Fruit fly (Drosophila melanogaster) whole organism, embryonic: Measurements from ENCODE around the gene CG32700.
A peak's percentile ranks its signal among the peaks of the same experiment; 100 is the strongest.

Experiments
- ATbp ChIP-seq: fragments of 200-800 bp; sonication (Bioruptor generic); optimal IDR thresholded peaks from 2 replicates; lab custom pipeline; 2017; ENCODE audit warnings: missing biosample characterization, mild to moderate bottlenecking, missing genetic modification characterization, missing genetic modification reagents
- C15 ChIP-seq: fragments of 200-800 bp; sonication (Bioruptor generic); IDR thresholded peaks from 3 replicates; pipeline ENCODE4 v1.3.6; 2022; ENCODE audit warnings: missing biosample characterization, missing genetic modification characterization
- CG11504 ChIP-seq: fragments of 200-800 bp; sonication (Bioruptor generic); optimal IDR thresholded peaks from 3 replicates; lab custom pipeline; 2019; ENCODE audit warnings: missing biosample characterization, mild to moderate bottlenecking, missing genetic modification characterization, moderate library complexity
- CG12744 ChIP-seq: fragments of 200-800 bp; sonication (Bioruptor generic); optimal IDR thresholded peaks from 2 replicates; lab custom pipeline; 2016; ENCODE audit warnings: missing biosample characterization, missing genetic modification characterization
- CG13894 ChIP-seq: fragments of 200-800 bp; sonication (Bioruptor generic); optimal IDR thresholded peaks from 3 replicates; lab custom pipeline; 2018; ENCODE audit warnings: missing biosample characterization, mild to moderate bottlenecking, missing genetic modification characterization, moderate library complexity
- CG15011 ChIP-seq: fragments of 200-800 bp; sonication (Bioruptor generic); optimal IDR thresholded peaks from 3 replicates; lab custom pipeline; 2018; ENCODE audit warnings: missing biosample characterization, mild to moderate bottlenecking, missing genetic modification characterization
- CG17359 ChIP-seq: fragments of 200-800 bp; sonication (Bioruptor generic); optimal IDR thresholded peaks from 3 replicates; lab custom pipeline; 2018; ENCODE audit warnings: missing biosample characterization, mild to moderate bottlenecking, missing genetic modification characterization, moderate library complexity
- CG17912 ChIP-seq: fragments of 200-800 bp; sonication (Bioruptor generic); optimal IDR thresholded peaks from 2 replicates; lab custom pipeline; 2018; ENCODE audit warnings: missing biosample characterization, mild to moderate bottlenecking, missing genetic modification characterization
- CG2129 ChIP-seq: fragments of 200-800 bp; sonication (Bioruptor generic); IDR thresholded peaks from 2 replicates; pipeline ENCODE4 v1.3.6; 2022; ENCODE audit warnings: missing biosample characterization, missing genetic modification characterization; ENCODE audit not compliant: partially characterized antibody
- CG2875 ChIP-seq: fragments of 200-800 bp; sonication (Bioruptor generic); optimal IDR thresholded peaks from 2 replicates; lab custom pipeline; 2017; ENCODE audit warnings: missing biosample characterization, mild to moderate bottlenecking, missing genetic modification characterization, missing genetic modification reagents
- CG3847 ChIP-seq: fragments of 200-800 bp; sonication (Bioruptor generic); IDR thresholded peaks from 2 replicates; pipeline ENCODE4 v1.3.6; 2022; ENCODE audit warnings: missing biosample characterization, missing genetic modification characterization
- CG4282 ChIP-seq: fragments of 200-800 bp; sonication (Bioruptor generic); optimal IDR thresholded peaks from 2 replicates; lab custom pipeline; 2016; ENCODE audit warnings: missing biosample characterization, missing genetic modification characterization
- CG6175 ChIP-seq: fragments of 200-800 bp; sonication (Bioruptor generic); IDR thresholded peaks from 3 replicates; pipeline ENCODE4 v1.3.6; 2022; ENCODE audit warnings: missing biosample characterization, missing genetic modification characterization
- CG6689 ChIP-seq: fragments of 200-800 bp; sonication (Bioruptor generic); IDR thresholded peaks from 2 replicates; pipeline ENCODE4 v1.3.6; 2022; ENCODE audit warnings: missing biosample characterization, missing genetic modification characterization
- CG7928 ChIP-seq: fragments of 200-800 bp; sonication (Bioruptor generic); optimal IDR thresholded peaks from 2 replicates; lab custom pipeline; 2017; ENCODE audit warnings: missing biosample characterization, mild to moderate bottlenecking, missing genetic modification characterization
- CG8089 ChIP-seq: fragments of 200-800 bp; sonication (Bioruptor generic); optimal IDR thresholded peaks from 3 replicates; lab custom pipeline; 2016; ENCODE audit warnings: missing biosample characterization, missing genetic modification characterization
- CG8290 ChIP-seq, 3 experiments: fragments of 200-800 bp; sonication (Bioruptor generic); optimal IDR thresholded peaks; 2 replicates each; lab custom pipeline; 2016 to 2019; ENCODE audit warnings: missing biosample characterization in 3 of 3, missing genetic modification characterization in 3 of 3, mild to moderate bottlenecking in 2 of 3, moderate library complexity in 1 of 3
- CG8359 ChIP-seq: fragments of 200-800 bp; sonication (Bioruptor generic); optimal IDR thresholded peaks from 2 replicates; lab custom pipeline; 2017; ENCODE audit warnings: missing biosample characterization, mild to moderate bottlenecking, missing genetic modification characterization, borderline replicate concordance
- CG9215 ChIP-seq: fragments of 200-800 bp; sonication (Bioruptor generic); IDR thresholded peaks from 2 replicates; pipeline ENCODE4 v1.3.6; 2022; ENCODE audit warnings: missing biosample characterization, missing genetic modification characterization
- CHES-1-like ChIP-seq: fragments of 200-800 bp; sonication (Bioruptor generic); optimal IDR thresholded peaks from 2 replicates; lab custom pipeline; 2016; ENCODE audit warnings: missing biosample characterization, missing genetic modification characterization
- D ChIP-seq, 2 experiments: fragments of 200-800 bp in 1 of 2; fragments of >200 bp in 1 of 2; sonication (Bioruptor generic) in 1 of 2; optimal IDR thresholded peaks; 2 replicates in 1 of 2; 3 replicates in 1 of 2; lab custom pipeline; 2017; ENCODE audit warnings: mild to moderate bottlenecking in 1 of 2, missing biosample characterization in 1 of 2, missing genetic modification characterization in 1 of 2, missing genetic modification reagents in 1 of 2
- Ets97D ChIP-seq: fragments of 200-800 bp; sonication (Bioruptor generic); optimal IDR thresholded peaks from 3 replicates; lab custom pipeline; 2016; ENCODE audit warnings: missing biosample characterization, missing genetic modification characterization
- Fer2 ChIP-seq: fragments of 200-800 bp; sonication (Bioruptor generic); optimal IDR thresholded peaks from 2 replicates; lab custom pipeline; 2018; ENCODE audit warnings: missing biosample characterization, mild to moderate bottlenecking, missing genetic modification characterization, moderate library complexity
- Fer3 ChIP-seq: fragments of 200-800 bp; sonication (Bioruptor generic); optimal IDR thresholded peaks from 2 replicates; lab custom pipeline; 2018; ENCODE audit warnings: missing biosample characterization, mild to moderate bottlenecking, missing genetic modification characterization, moderate library complexity
- Hr3 ChIP-seq: fragments of 200-800 bp; sonication (Bioruptor generic); optimal IDR thresholded peaks from 3 replicates; lab custom pipeline; 2016; ENCODE audit warnings: missing biosample characterization, missing genetic modification characterization
- Lhr ChIP-seq: fragments of 200-800 bp; sonication (Bioruptor generic); optimal IDR thresholded peaks from 3 replicates; lab custom pipeline; 2017; ENCODE audit warnings: mild to moderate bottlenecking, missing biosample characterization, missing genetic modification reagents, missing genetic modification characterization
- Poxn ChIP-seq: fragments of 200-800 bp; sonication (Bioruptor generic); IDR thresholded peaks from 2 replicates; pipeline ENCODE4 v1.3.6; 2022; ENCODE audit warnings: missing biosample characterization, missing genetic modification characterization
- Sox102F ChIP-seq: fragments of 200-800 bp; sonication (Bioruptor generic); optimal IDR thresholded peaks from 2 replicates; lab custom pipeline; 2018; ENCODE audit warnings: missing biosample characterization, mild to moderate bottlenecking, missing genetic modification characterization, moderate library complexity
- Tbp ChIP-seq: fragments of >200 bp; optimal IDR thresholded peaks from 2 replicates; lab custom pipeline; 2018; ENCODE audit warnings: missing biosample characterization, missing genetic modification characterization
- Trl ChIP-seq, 3 experiments: fragments of >200 bp in 2 of 3; fragments of 200-800 bp in 1 of 3; sonication (Bioruptor generic) in 1 of 3; optimal IDR thresholded peaks; 2 replicates in 1 of 3; 3 replicates in 2 of 3; lab custom pipeline; 2016 to 2017; ENCODE audit warnings: missing biosample characterization in 1 of 3, missing genetic modification characterization in 1 of 3
- amos ChIP-seq: fragments of 200-800 bp; sonication (Bioruptor generic); IDR thresholded peaks from 2 replicates; pipeline ENCODE4 v1.3.6; 2022; ENCODE audit warnings: missing biosample characterization, missing genetic modification characterization; ENCODE audit not compliant: partially characterized antibody
- chm ChIP-seq: fragments of 200-800 bp; sonication (Bioruptor generic); IDR thresholded peaks from 2 replicates; pipeline ENCODE4 v1.3.6; 2022; ENCODE audit warnings: missing biosample characterization, missing genetic modification characterization
- chn ChIP-seq: fragments of 200-800 bp; sonication (Bioruptor generic); optimal IDR thresholded peaks from 2 replicates; lab custom pipeline; 2016; ENCODE audit warnings: missing biosample characterization, missing genetic modification characterization
- exex ChIP-seq: fragments of 200-800 bp; sonication (Bioruptor generic); optimal IDR thresholded peaks from 4 replicates; lab custom pipeline; 2018; ENCODE audit warnings: missing biosample characterization, mild to moderate bottlenecking, missing genetic modification characterization, moderate library complexity
- lab ChIP-seq: fragments of 200-800 bp; sonication (Bioruptor generic); optimal IDR thresholded peaks from 3 replicates; lab custom pipeline; 2017; ENCODE audit warnings: missing biosample characterization, missing genetic modification characterization, mild to moderate bottlenecking, moderate library complexity, missing genetic modification reagents
- lmd ChIP-seq: fragments of 200-800 bp; sonication (Bioruptor generic); IDR thresholded peaks from 2 replicates; pipeline ENCODE4 v1.3.6; 2022; ENCODE audit warnings: missing biosample characterization, missing genetic modification characterization
- ranshi ChIP-seq: fragments of 200-800 bp; sonication (Bioruptor generic); IDR thresholded peaks from 2 replicates; pipeline ENCODE4 v1.3.6; 2022; ENCODE audit warnings: missing biosample characterization, missing genetic modification characterization
- ro ChIP-seq: fragments of 200-800 bp; sonication (Bioruptor generic); IDR thresholded peaks from 2 replicates; pipeline ENCODE4 v1.3.6; 2022; ENCODE audit warnings: missing biosample characterization, missing genetic modification characterization
- sc ChIP-seq, 3 experiments: fragments of >200 bp in 2 of 3; fragments of 200-800 bp in 1 of 3; sonication (Bioruptor generic) in 1 of 3; optimal IDR thresholded peaks; 2 replicates in 2 of 3; 3 replicates in 1 of 3; lab custom pipeline; 2017; ENCODE audit warnings: mild to moderate bottlenecking in 1 of 3, missing biosample characterization in 1 of 3, missing genetic modification characterization in 1 of 3, missing genetic modification reagents in 1 of 3
- sd ChIP-seq: fragments of 200-800 bp; sonication (Bioruptor generic); optimal IDR thresholded peaks from 3 replicates; lab custom pipeline; 2018; ENCODE audit warnings: missing biosample characterization, mild to moderate bottlenecking, missing genetic modification characterization, moderate library complexity
- tna ChIP-seq: fragments of 200-800 bp; sonication (Bioruptor generic); IDR thresholded peaks from 2 replicates; pipeline ENCODE4 v1.3.6; 2022; ENCODE audit warnings: missing biosample characterization, missing genetic modification characterization; ENCODE audit not compliant: partially characterized antibody
- unpg ChIP-seq: fragments of 200-800 bp; sonication (Bioruptor generic); optimal IDR thresholded peaks from 3 replicates; lab custom pipeline; 2018; ENCODE audit warnings: missing biosample characterization, mild to moderate bottlenecking, missing genetic modification characterization, moderate library complexity
- vnd ChIP-seq: fragments of 200-800 bp; sonication (Bioruptor generic); IDR thresholded peaks from 3 replicates; pipeline ENCODE4 v1.3.6; 2022; ENCODE audit warnings: missing biosample characterization, missing genetic modification characterization; ENCODE audit not compliant: partially characterized antibody
- wdn ChIP-seq: fragments of 200-800 bp; sonication (Bioruptor generic); IDR thresholded peaks from 2 replicates; pipeline ENCODE4 v1.3.6; 2022; ENCODE audit warnings: missing biosample characterization, missing genetic modification characterization
- z ChIP-seq: fragments of 200-800 bp; sonication (Bioruptor generic); IDR thresholded peaks from 3 replicates; pipeline ENCODE4 v1.3.6; 2022; ENCODE audit warnings: missing biosample characterization, missing genetic modification characterization
- zen ChIP-seq: fragments of 200-800 bp; sonication (Bioruptor generic); optimal IDR thresholded peaks from 3 replicates; lab custom pipeline; 2018; ENCODE audit warnings: missing biosample characterization, mild to moderate bottlenecking, missing genetic modification characterization, moderate library complexity

Gene CG32700

dm6 chrX:9579918-9580521, 29.4 kb upstream of the CG32700 start, which contains the start of gene LPCAT (continued):
- TF ChIP-seq CG8359 (GFP tag; lab: Kevin White, UChicago) (no peak), Fer2 (tag; lab: Kevin White, UChicago) (peak; percentile 55), CG8089 (GFP tag; lab: Kevin White, UChicago) (peak; percentile 58), Sox102F (GFP tag; lab: Kevin White, UChicago) (peak; percentile 31), zen (peak; percentile 77), D (optimal IDR thresholded peaks at IDR 0.05; lab: Kevin White, UChicago) (no peak), D (GFP tag; optimal IDR thresholded peaks at IDR 0.05; lab: Kevin White, UChicago) (peak; percentile 47), C15 (GFP tag; lab: Robert Waterston, UW) (no peak), exex (peak; percentile 23), CG2875 (GFP tag; lab: Kevin White, UChicago) (no peak), CG11504 (tag; lab: Kevin White, UChicago) (peak; percentile 79), CG6175 (GFP tag; lab: Robert Waterston, UW) (peak; percentile 54; the same call in 1 of the 3 replicates), CG9215 (peak; percentile 72), lab (GFP tag; lab: Kevin White, UChicago) (peak; percentile 82), unpg (GFP tag; lab: Kevin White, UChicago) (peak; percentile 37), chn (GFP tag; lab: Kevin White, UChicago) (peak; percentile 48), CG6689 (GFP tag; lab: Robert Waterston, UW) (peak; percentile 77), chm (GFP tag; lab: Robert Waterston, UW) (peak; percentile 65), Lhr (GFP tag; lab: Kevin White, UChicago) (peak; percentile 84), lmd (peak; percentile 79), CG15011 (GFP tag; lab: Kevin White, UChicago) (no peak), amos (GFP tag; lab: Robert Waterston, UW) (peak; percentile 80; the same call in 1 of the 2 replicates), Hr3 (GFP tag; lab: Kevin White, UChicago) (peak; percentile 69), CG17359 (peak; percentile 77), CG13894 (tag; lab: Kevin White, UChicago) (peak; percentile 94), ATbp (no peak), Fer3 (tag; lab: Kevin White, UChicago) (peak; percentile 77), Poxn (0 out of 2 replicates have a peak, but pooled peaks have one; percentile 32), Tbp (no peak), CG3847 (GFP tag; lab: Robert Waterston, UW) (peak; percentile 95), CG7928 (GFP tag; lab: Kevin White, UChicago) (peak; percentile 43), vnd (GFP tag; lab: Robert Waterston, UW) (no peak), Ets97D (peak; percentile 91), CG8290 (GFP tag; optimal IDR thresholded peaks at IDR 0.05; lab: Kevin White, UChicago) (peak; percentile 47), CG8290 (tag; optimal IDR thresholded peaks at IDR 0.05; lab: Kevin White, UChicago) (peak in 1 of 2 experiments; percentile 66), sc (optimal IDR thresholded peaks at IDR 0.05; lab: Kevin White, UChicago) (no peak), sc (GFP tag; optimal IDR thresholded peaks at IDR 0.05; lab: Kevin White, UChicago) (no peak), CG17912 (GFP tag; lab: Kevin White, UChicago) (peak; percentile 18), wdn (GFP tag; lab: Robert Waterston, UW) (peak; percentile 74), tna (GFP tag; lab: Robert Waterston, UW) (0 out of 2 replicates have a peak, but pooled peaks have one; percentile 41), CHES-1-like (GFP tag; lab: Kevin White, UChicago) (peak; percentile 63), Trl (optimal IDR thresholded peaks at IDR 0.05; lab: Kevin White, UChicago) (no peak), Trl (GFP tag; optimal IDR thresholded peaks at IDR 0.05; lab: Kevin White, UChicago) (peak; percentile 87), ro (GFP tag; lab: Robert Waterston, UW) (0 out of 2 replicates have a peak, but pooled peaks have one; percentile 28), sd (tag; lab: Kevin White, UChicago) (no peak), CG12744 (peak; percentile 69), CG4282 (GFP tag; lab: Kevin White, UChicago) (peak; percentile 59), ranshi (GFP tag; lab: Robert Waterston, UW) (peak; percentile 66; the same call in 1 of the 2 replicates), CG2129 (peak; percentile 59; the same call in 1 of the 2 replicates), z (no peak)
